Worm (Caenorhabditis elegans) whole organism, midembryonic: ENCODE data around the gene Y27F2A.10.
"Not testable (repeated sequence)": the region's sequence is repeated elsewhere in the genome, so short reads cannot be mapped to it uniquely, and the experiment has no call there.

Experiments used
- flt-1 ChIP-seq: fragments of 200-800 bp; sonication (Bioruptor generic); IDR thresholded peaks from 2 replicates; pipeline ENCODE4 v1.3.6; 2022; ENCODE audit warnings: missing genetic modification characterization, missing compliant biosample characterization
- klf-2 ChIP-seq: fragments of 200-800 bp; sonication (Bioruptor generic); conservative IDR thresholded peaks from 2 replicates; pipeline ENCODE4 v1.3.6; 2022; ENCODE audit warnings: missing genetic modification reagents, missing genetic modification characterization, missing compliant biosample characterization
- ref-1 ChIP-seq: fragments of 200-800 bp; sonication (Bioruptor generic); conservative IDR thresholded peaks from 2 replicates; pipeline ENCODE4 v1.3.6; 2022; ENCODE audit warnings: missing genetic modification reagents, missing genetic modification characterization, missing compliant biosample characterization

- TF ChIP-seq klf-2, flt-1, ref-1 (GFP tag; lab: Robert Waterston, UW): not testable (repeated sequence)
Observed at ce11 chrII:3215762-3216161, 43.7 kb upstream of the Y27F2A.10 start, which contains the start of gene ZC239.3.
